Fruit fly (Drosophila melanogaster) whole organism, embryonic: ENCODE data around the gene bor.

Experiments
- Bdp1 ChIP-seq: fragments of 200-800 bp; sonication (Bioruptor generic); optimal IDR thresholded peaks from 3 replicates; lab custom pipeline; 2016; ENCODE audit warnings: missing biosample characterization, missing genetic modification characterization
- Blimp-1 ChIP-seq: fragments of 200-800 bp; sonication (Bioruptor generic); optimal IDR thresholded peaks from 3 replicates; lab custom pipeline; 2018; ENCODE audit warnings: missing biosample characterization, missing genetic modification characterization, mild to moderate bottlenecking, moderate library complexity, missing genetic modification reagents
- CG10274 ChIP-seq: fragments of 200-800 bp; sonication (Bioruptor generic); optimal IDR thresholded peaks from 3 replicates; lab custom pipeline; 2017; ENCODE audit warnings: missing biosample characterization, mild to moderate bottlenecking, missing genetic modification characterization
- CG10366 ChIP-seq: fragments of 200-800 bp; sonication (Bioruptor generic); IDR thresholded peaks from 2 replicates; pipeline ENCODE4 v1.3.6; 2022; ENCODE audit warnings: missing biosample characterization, missing genetic modification characterization
- CG11560 ChIP-seq: fragments of 200-800 bp; sonication (Bioruptor generic); IDR thresholded peaks from 3 replicates; pipeline ENCODE4 v1.3.6; 2022; ENCODE audit warnings: missing biosample characterization, missing genetic modification characterization
- CG12299 ChIP-seq: fragments of 200-800 bp; sonication (Bioruptor generic); optimal IDR thresholded peaks from 2 replicates; lab custom pipeline; 2018; ENCODE audit warnings: missing biosample characterization, mild to moderate bottlenecking, missing genetic modification characterization
- CG13894 ChIP-seq: fragments of 200-800 bp; sonication (Bioruptor generic); optimal IDR thresholded peaks from 3 replicates; lab custom pipeline; 2018; ENCODE audit warnings: missing biosample characterization, mild to moderate bottlenecking, missing genetic modification characterization, moderate library complexity
- CG1529 ChIP-seq: fragments of 200-800 bp; sonication (Bioruptor generic); optimal IDR thresholded peaks from 3 replicates; lab custom pipeline; 2018; ENCODE audit warnings: missing biosample characterization, missing genetic modification characterization
- CG15601 ChIP-seq: fragments of 200-800 bp; sonication (Bioruptor generic); optimal IDR thresholded peaks from 3 replicates; lab custom pipeline; 2019; ENCODE audit warnings: missing biosample characterization, mild to moderate bottlenecking, missing genetic modification characterization, moderate library complexity
- CG16863 ChIP-seq: fragments of 200-800 bp; sonication (Bioruptor generic); optimal IDR thresholded peaks from 3 replicates; lab custom pipeline; 2016; ENCODE audit warnings: missing biosample characterization, missing genetic modification characterization
- CG17385 ChIP-seq: fragments of 200-800 bp; sonication (Bioruptor generic); optimal IDR thresholded peaks from 3 replicates; lab custom pipeline; 2018; ENCODE audit warnings: missing biosample characterization, mild to moderate bottlenecking, missing genetic modification characterization
- CG17912 ChIP-seq: fragments of 200-800 bp; sonication (Bioruptor generic); optimal IDR thresholded peaks from 2 replicates; lab custom pipeline; 2018; ENCODE audit warnings: missing biosample characterization, mild to moderate bottlenecking, missing genetic modification characterization
- CG18011 ChIP-seq: fragments of 200-800 bp; sonication (Bioruptor generic); optimal IDR thresholded peaks from 2 replicates; lab custom pipeline; 2017; ENCODE audit warnings: missing biosample characterization, missing genetic modification characterization, mild to moderate bottlenecking, moderate library complexity, missing genotype
- CG2875 ChIP-seq: fragments of 200-800 bp; sonication (Bioruptor generic); optimal IDR thresholded peaks from 2 replicates; lab custom pipeline; 2017; ENCODE audit warnings: missing biosample characterization, mild to moderate bottlenecking, missing genetic modification characterization, missing genetic modification reagents
- CG32532 ChIP-seq: fragments of 200-800 bp; sonication (Bioruptor generic); IDR thresholded peaks from 2 replicates; pipeline ENCODE4 v1.3.6; 2022; ENCODE audit warnings: missing biosample characterization, missing genetic modification characterization
- CG32772 ChIP-seq: fragments of 200-800 bp; sonication (Bioruptor generic); IDR thresholded peaks from 2 replicates; pipeline ENCODE4 v1.3.6; 2022; ENCODE audit warnings: missing biosample characterization, missing genetic modification characterization
- CG34224 ChIP-seq: fragments of 200-800 bp; sonication (Bioruptor generic); IDR thresholded peaks from 3 replicates; pipeline ENCODE4 v1.3.6; 2022; ENCODE audit warnings: missing biosample characterization, missing genetic modification characterization; ENCODE audit not compliant: partially characterized antibody
- CG42726 ChIP-seq: fragments of 200-800 bp; sonication (Bioruptor generic); IDR thresholded peaks from 2 replicates; pipeline ENCODE4 v1.3.6; 2022; ENCODE audit warnings: missing biosample characterization, missing genetic modification characterization; ENCODE audit not compliant: partially characterized antibody
- CG6272 ChIP-seq: fragments of 200-800 bp; sonication (Bioruptor generic); IDR thresholded peaks from 2 replicates; pipeline ENCODE4 v1.3.6; 2022; ENCODE audit warnings: missing biosample characterization, missing genetic modification characterization
- CG6813 ChIP-seq: fragments of 200-800 bp; sonication (Bioruptor generic); optimal IDR thresholded peaks from 2 replicates; lab custom pipeline; 2017; ENCODE audit warnings: missing biosample characterization, missing genetic modification characterization, mild to moderate bottlenecking, moderate library complexity, missing genetic modification reagents
- CG8359 ChIP-seq: fragments of 200-800 bp; sonication (Bioruptor generic); optimal IDR thresholded peaks from 2 replicates; lab custom pipeline; 2017; ENCODE audit warnings: missing biosample characterization, mild to moderate bottlenecking, missing genetic modification characterization, borderline replicate concordance
- CG9437 ChIP-seq: fragments of 200-800 bp; sonication (Bioruptor generic); optimal IDR thresholded peaks from 2 replicates; lab custom pipeline; 2018; ENCODE audit warnings: missing biosample characterization, mild to moderate bottlenecking, missing genetic modification characterization
- CG9727 ChIP-seq: fragments of 200-800 bp; sonication (Bioruptor generic); optimal IDR thresholded peaks from 3 replicates; lab custom pipeline; 2017; ENCODE audit warnings: missing biosample characterization, mild to moderate bottlenecking, missing genetic modification characterization
- CG9797 ChIP-seq: fragments of 200-800 bp; sonication (Bioruptor generic); optimal IDR thresholded peaks from 3 replicates; lab custom pipeline; 2018; ENCODE audit warnings: missing biosample characterization, mild to moderate bottlenecking, missing genetic modification characterization
- CG9876 ChIP-seq: fragments of 200-800 bp; sonication (Bioruptor generic); optimal IDR thresholded peaks from 2 replicates; lab custom pipeline; 2016; ENCODE audit warnings: missing biosample characterization, missing genetic modification characterization
- Dip2 ChIP-seq: fragments of 200-800 bp; sonication (Bioruptor generic); IDR thresholded peaks from 2 replicates; pipeline ENCODE4 v1.3.6; 2022; ENCODE audit warnings: missing biosample characterization, missing genetic modification characterization
- Eip74EF ChIP-seq, 2 experiments: fragments of 200-800 bp in 1 of 2; fragments of >200 bp in 1 of 2; sonication (Bioruptor generic) in 1 of 2; optimal IDR thresholded peaks; 2 replicates each; lab custom pipeline; 2017 to 2019; ENCODE audit warnings: missing biosample characterization in 2 of 2, missing genetic modification characterization in 2 of 2, mild to moderate bottlenecking in 1 of 2, moderate library complexity in 1 of 2
- H2.0 ChIP-seq: fragments of 200-800 bp; sonication (Bioruptor generic); IDR thresholded peaks from 2 replicates; pipeline ENCODE4 v1.3.6; 2022; ENCODE audit warnings: missing biosample characterization, missing genetic modification characterization
- Hr78 ChIP-seq, 2 experiments: fragments of 200-800 bp in 1 of 2; fragments of >200 bp in 1 of 2; sonication (Bioruptor generic) in 1 of 2; optimal IDR thresholded peaks; 2 replicates each; lab custom pipeline; 2017 to 2019; ENCODE audit warnings: missing biosample characterization in 2 of 2, missing genetic modification characterization in 2 of 2, mild to moderate bottlenecking in 1 of 2, moderate library complexity in 1 of 2
- Lpt ChIP-seq: fragments of >200 bp; optimal IDR thresholded peaks from 2 replicates; lab custom pipeline; 2018; ENCODE audit warnings: missing biosample characterization, missing genetic modification characterization
- MTF-1 ChIP-seq: fragments of 200-800 bp; sonication (Bioruptor generic); optimal IDR thresholded peaks from 2 replicates; lab custom pipeline; 2018; ENCODE audit warnings: missing biosample characterization, mild to moderate bottlenecking, missing genetic modification characterization, borderline replicate concordance
- Nf-YB ChIP-seq: fragments of 200-800 bp; sonication (Bioruptor generic); optimal IDR thresholded peaks from 3 replicates; lab custom pipeline; 2019; ENCODE audit warnings: missing biosample characterization, mild to moderate bottlenecking, missing genetic modification characterization, moderate library complexity
- Rfx ChIP-seq: fragments of 200-800 bp; sonication (Bioruptor generic); IDR thresholded peaks from 2 replicates; pipeline ENCODE4 v1.3.6; 2022; ENCODE audit warnings: missing biosample characterization, missing genetic modification characterization
- Ssrp ChIP-seq: fragments of 200-800 bp; sonication (Bioruptor generic); optimal IDR thresholded peaks from 2 replicates; lab custom pipeline; 2018; ENCODE audit warnings: missing biosample characterization, mild to moderate bottlenecking, missing genetic modification characterization, moderate library complexity
- ab ChIP-seq: fragments of 200-800 bp; sonication (Bioruptor generic); optimal IDR thresholded peaks from 2 replicates; lab custom pipeline; 2016; ENCODE audit warnings: missing biosample characterization, missing genetic modification characterization
- dan ChIP-seq: fragments of 200-800 bp; sonication (Bioruptor generic); IDR thresholded peaks from 2 replicates; pipeline ENCODE4 v1.3.6; 2022; ENCODE audit warnings: missing biosample characterization, missing genetic modification characterization
- dm ChIP-seq: fragments of 200-800 bp; sonication (Bioruptor generic); optimal IDR thresholded peaks from 3 replicates; lab custom pipeline; 2016; ENCODE audit warnings: missing biosample characterization, missing genetic modification characterization
- dmrt99B ChIP-seq: fragments of 200-800 bp; sonication (Bioruptor generic); optimal IDR thresholded peaks from 2 replicates; lab custom pipeline; 2018; ENCODE audit warnings: missing biosample characterization, mild to moderate bottlenecking, missing genetic modification characterization, moderate library complexity
- fd3F ChIP-seq: fragments of 200-800 bp; sonication (Bioruptor generic); optimal IDR thresholded peaks from 2 replicates; lab custom pipeline; 2018; ENCODE audit warnings: missing biosample characterization, mild to moderate bottlenecking, missing genetic modification characterization, moderate library complexity
- gcm2 ChIP-seq: fragments of 200-800 bp; sonication (Bioruptor generic); optimal IDR thresholded peaks from 2 replicates; lab custom pipeline; 2016; ENCODE audit warnings: missing biosample characterization, missing genetic modification characterization
- maf-S ChIP-seq: fragments of 200-800 bp; sonication (Bioruptor generic); optimal IDR thresholded peaks from 2 replicates; lab custom pipeline; 2016; ENCODE audit warnings: missing biosample characterization, missing genetic modification characterization
- p53 ChIP-seq: fragments of 200-800 bp; sonication (Bioruptor generic); optimal IDR thresholded peaks from 2 replicates; lab custom pipeline; 2016; ENCODE audit warnings: missing biosample characterization, missing genetic modification characterization
- shn ChIP-seq: fragments of 200-800 bp; sonication (Bioruptor generic); optimal IDR thresholded peaks from 3 replicates; lab custom pipeline; 2016; ENCODE audit warnings: missing biosample characterization, missing genetic modification characterization
- sisA ChIP-seq: fragments of 200-800 bp; sonication (Bioruptor generic); IDR thresholded peaks from 2 replicates; pipeline ENCODE4 v1.3.6; 2022; ENCODE audit warnings: missing biosample characterization, missing genetic modification characterization
- slbo ChIP-seq: fragments of 200-800 bp; sonication (Bioruptor generic); IDR thresholded peaks from 2 replicates; pipeline ENCODE4 v1.3.6; 2022; ENCODE audit warnings: missing biosample characterization, missing genetic modification characterization
- so ChIP-seq: fragments of 200-800 bp; sonication (Bioruptor generic); IDR thresholded peaks from 3 replicates; pipeline ENCODE4 v1.3.6; 2022; ENCODE audit warnings: missing biosample characterization, missing genetic modification characterization
- ssp ChIP-seq: fragments of 200-800 bp; sonication (Bioruptor generic); IDR thresholded peaks from 2 replicates; pipeline ENCODE4 v1.3.6; 2022; ENCODE audit warnings: missing biosample characterization, missing genetic modification characterization
- vvl ChIP-seq: fragments of 200-800 bp; sonication (Bioruptor generic); IDR thresholded peaks from 2 replicates; pipeline ENCODE4 v1.3.6; 2022; ENCODE audit warnings: missing biosample characterization, missing genetic modification characterization
- wdn ChIP-seq: fragments of 200-800 bp; sonication (Bioruptor generic); IDR thresholded peaks from 2 replicates; pipeline ENCODE4 v1.3.6; 2022; ENCODE audit warnings: missing biosample characterization, missing genetic modification characterization
- wek ChIP-seq: fragments of 200-800 bp; sonication (Bioruptor generic); optimal IDR thresholded peaks from 3 replicates; lab custom pipeline; 2018; ENCODE audit warnings: missing biosample characterization, mild to moderate bottlenecking, missing genetic modification characterization, moderate library complexity
- zf30C ChIP-seq: fragments of 200-800 bp; sonication (Bioruptor generic); optimal IDR thresholded peaks from 3 replicates; lab custom pipeline; 2018; ENCODE audit warnings: missing biosample characterization, mild to moderate bottlenecking, missing genetic modification characterization

The bor gene

dm6 chr3R:16234745-16235149, 29.2 kb downstream of the bor start (continued):
- TF ChIP-seq ssp (no peak), CG10274 (GFP tag; lab: Kevin White, UChicago) (peak; percentile 32), CG6272 (GFP tag; lab: Robert Waterston, UW) (no peak), Hr78 (GFP tag; optimal IDR thresholded peaks at IDR 0.05; lab: Kevin White, UChicago) (no peak), Lpt (no peak), CG17912 (GFP tag; lab: Kevin White, UChicago) (no peak), Eip74EF (GFP tag; optimal IDR thresholded peaks at IDR 0.05; lab: Kevin White, UChicago) (peak in 1 of 2 experiments; percentile 17), CG10366 (no peak), so (no peak), gcm2 (GFP tag; lab: Kevin White, UChicago) (no peak), fd3F (GFP tag; lab: Kevin White, UChicago) (peak; percentile 21), CG16863 (no peak), CG18011 (GFP tag; lab: Kevin White, UChicago) (no peak), Ssrp (tag; lab: Kevin White, UChicago) (peak; percentile 46), dmrt99B (tag; lab: Kevin White, UChicago) (peak; percentile 74), p53 (no peak), shn (GFP tag; lab: Kevin White, UChicago) (no peak), Nf-YB (GFP tag; lab: Kevin White, UChicago) (no peak), Blimp-1 (GFP tag; lab: Kevin White, UChicago) (peak; percentile 1), CG6813 (GFP tag; lab: Kevin White, UChicago) (no peak), CG42726 (no peak), CG13894 (tag; lab: Kevin White, UChicago) (no peak), Rfx (GFP tag; lab: Robert Waterston, UW) (no peak), CG1529 (GFP tag; lab: Kevin White, UChicago) (peak; percentile 41), CG32532 (no peak), ab (GFP tag; lab: Kevin White, UChicago) (no peak), CG15601 (tag; lab: Kevin White, UChicago) (peak; percentile 23), CG17385 (GFP tag; lab: Kevin White, UChicago) (no peak), CG9876 (GFP tag; lab: Kevin White, UChicago) (no peak), slbo (GFP tag; lab: Robert Waterston, UW) (no peak), Dip2 (GFP tag; lab: Robert Waterston, UW) (no peak), CG9727 (GFP tag; lab: Kevin White, UChicago) (peak; percentile 56), vvl (GFP tag; lab: Robert Waterston, UW) (no peak), wek (GFP tag; lab: Kevin White, UChicago) (no peak), CG9797 (no peak), maf-S (GFP tag; lab: Kevin White, UChicago) (no peak), CG34224 (GFP tag; lab: Robert Waterston, UW) (no peak), H2.0 (no peak), Bdp1 (peak; percentile 10), dan (GFP tag; lab: Robert Waterston, UW) (no peak), dm (no peak), CG11560 (tag; lab: Robert Waterston, UW) (no peak), CG12299 (tag; lab: Kevin White, UChicago) (no peak), CG9437 (peak; percentile 47), CG2875 (peak; percentile 42), CG32772 (GFP tag; lab: Robert Waterston, UW) (no peak), MTF-1 (no peak), sisA (GFP tag; lab: Robert Waterston, UW) (no peak), zf30C (GFP tag; lab: Kevin White, UChicago) (no peak), wdn (GFP tag; lab: Robert Waterston, UW) (no peak), CG8359 (GFP tag; lab: Kevin White, UChicago) (peak; percentile 21)
